Fruit fly (Drosophila melanogaster) whole organism, pupa: ENCODE data around the gene mthl14.

ENCODE experiments used
- CG8159 ChIP-seq: fragments of 200-800 bp; sonication (Bioruptor generic); optimal IDR thresholded peaks from 3 replicates; lab custom pipeline; 2018; ENCODE audit warnings: missing biosample characterization, mild to moderate bottlenecking, missing genetic modification characterization, moderate library complexity
- Pif1B ChIP-seq: fragments of 200-800 bp; sonication (Bioruptor generic); optimal IDR thresholded peaks from 3 replicates; lab custom pipeline; 2016; ENCODE audit warnings: missing biosample characterization, missing genetic modification characterization

DNA sequence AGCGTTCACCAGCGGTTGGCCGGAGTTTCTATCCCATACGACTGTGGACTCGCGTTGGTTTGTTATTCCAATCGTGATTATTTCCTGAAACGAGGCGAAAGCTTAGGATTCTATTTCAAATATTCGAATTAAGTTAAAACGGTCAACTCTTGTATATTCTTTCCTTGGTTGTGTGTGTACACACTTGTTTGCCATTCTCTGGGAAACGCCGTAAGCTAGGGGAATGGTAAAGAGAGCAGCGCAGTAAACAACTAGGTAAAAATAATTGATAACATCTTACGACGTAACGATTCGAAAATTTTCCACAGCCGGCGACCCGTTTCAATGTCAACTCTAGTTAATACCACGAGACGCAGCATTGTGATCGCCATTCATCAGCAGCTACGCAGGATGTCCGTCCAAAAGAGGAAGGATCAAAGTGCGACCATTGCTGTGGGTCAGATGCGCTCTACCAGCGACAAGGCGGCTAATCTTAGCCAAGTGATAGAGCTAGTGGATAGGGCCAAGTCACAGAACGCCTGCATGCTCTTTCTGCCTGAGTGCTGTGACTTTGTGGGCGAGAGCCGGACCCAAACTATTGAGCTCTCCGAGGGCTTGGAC is 43.7 kb upstream of the mthl14 start, which contains the start of gene NitFhit:
- TF ChIP-seq Pif1B (no peak), CG8159 (tag; lab: Kevin White, UChicago) (no peak)
